Fruit fly (Drosophila melanogaster) whole organism, embryonic: ENCODE measurements around the gene CG31898.

ENCODE experiments used
- ATbp ChIP-seq: fragments of 200-800 bp; sonication (Bioruptor generic); optimal IDR thresholded peaks from 2 replicates; lab custom pipeline; 2017; ENCODE audit warnings: missing biosample characterization, mild to moderate bottlenecking, missing genetic modification characterization, missing genetic modification reagents
- Atf3 ChIP-seq: fragments of 200-800 bp; sonication (Bioruptor generic); optimal IDR thresholded peaks from 3 replicates; lab custom pipeline; 2016; ENCODE audit warnings: missing biosample characterization, missing genetic modification characterization
- CG10209 ChIP-seq: fragments of 200-800 bp; sonication (Bioruptor generic); optimal IDR thresholded peaks from 3 replicates; lab custom pipeline; 2017; ENCODE audit warnings: missing biosample characterization, mild to moderate bottlenecking, missing genetic modification characterization, missing genetic modification reagents
- CG10321 ChIP-seq: fragments of 200-800 bp; sonication (Bioruptor generic); IDR thresholded peaks from 2 replicates; pipeline ENCODE4 v1.3.6; 2022; ENCODE audit warnings: missing biosample characterization, missing genetic modification characterization
- CG11093 ChIP-seq: fragments of 200-800 bp; sonication (Bioruptor generic); IDR thresholded peaks from 3 replicates; pipeline ENCODE4 v1.3.6; 2022; ENCODE audit warnings: missing biosample characterization, missing genetic modification characterization
- CG11247 ChIP-seq: fragments of 200-800 bp; sonication (Bioruptor generic); IDR thresholded peaks from 2 replicates; pipeline ENCODE4 v1.3.6; 2022; ENCODE audit warnings: missing biosample characterization, missing genetic modification characterization
- CG12659 ChIP-seq: fragments of 200-800 bp; sonication (Bioruptor generic); optimal IDR thresholded peaks from 3 replicates; lab custom pipeline; 2017; ENCODE audit warnings: mild to moderate bottlenecking, missing biosample characterization, missing genetic modification reagents, missing genetic modification characterization
- CG17568 ChIP-seq: fragments of 200-800 bp; sonication (Bioruptor generic); optimal IDR thresholded peaks from 2 replicates; lab custom pipeline; 2018; ENCODE audit warnings: missing biosample characterization, mild to moderate bottlenecking, missing genetic modification characterization, moderate library complexity
- CG31441 ChIP-seq: fragments of 200-800 bp; sonication (Bioruptor generic); IDR thresholded peaks from 2 replicates; pipeline ENCODE4 v1.3.6; 2022; ENCODE audit warnings: missing biosample characterization, missing genetic modification characterization
- CG32532 ChIP-seq: fragments of 200-800 bp; sonication (Bioruptor generic); IDR thresholded peaks from 2 replicates; pipeline ENCODE4 v1.3.6; 2022; ENCODE audit warnings: missing biosample characterization, missing genetic modification characterization
- CG32767 ChIP-seq: fragments of 200-800 bp; sonication (Bioruptor generic); IDR thresholded peaks from 2 replicates; pipeline ENCODE4 v1.3.6; 2022; ENCODE audit warnings: missing biosample characterization, missing genetic modification characterization
- CG3838 ChIP-seq: fragments of 200-800 bp; sonication (Bioruptor generic); optimal IDR thresholded peaks from 3 replicates; lab custom pipeline; 2016; ENCODE audit warnings: missing biosample characterization, missing genetic modification characterization
- CG4328 ChIP-seq: fragments of 200-800 bp; sonication (Bioruptor generic); optimal IDR thresholded peaks from 3 replicates; lab custom pipeline; 2017; ENCODE audit warnings: missing biosample characterization, missing genetic modification reagents, missing genetic modification characterization
- CG4424 ChIP-seq: fragments of 200-800 bp; sonication (Bioruptor generic); optimal IDR thresholded peaks from 3 replicates; lab custom pipeline; 2016; ENCODE audit warnings: missing biosample characterization, missing genetic modification characterization
- CG8765 ChIP-seq: fragments of 200-800 bp; sonication (Bioruptor generic); IDR thresholded peaks from 2 replicates; pipeline ENCODE4 v1.3.6; 2022; ENCODE audit warnings: missing biosample characterization, missing genetic modification characterization
- CG8924 ChIP-seq: fragments of 200-800 bp; optimal IDR thresholded peaks from 3 replicates; lab custom pipeline; 2019; ENCODE audit warnings: missing biosample characterization, mild to moderate bottlenecking, missing genetic modification characterization, moderate library complexity
- CG9437 ChIP-seq: fragments of 200-800 bp; sonication (Bioruptor generic); optimal IDR thresholded peaks from 2 replicates; lab custom pipeline; 2018; ENCODE audit warnings: missing biosample characterization, mild to moderate bottlenecking, missing genetic modification characterization
- CG9727 ChIP-seq: fragments of 200-800 bp; sonication (Bioruptor generic); optimal IDR thresholded peaks from 3 replicates; lab custom pipeline; 2017; ENCODE audit warnings: missing biosample characterization, mild to moderate bottlenecking, missing genetic modification characterization
- Dek ChIP-seq: fragments of 200-800 bp; sonication (Bioruptor generic); optimal IDR thresholded peaks from 3 replicates; lab custom pipeline; 2019; ENCODE audit warnings: missing biosample characterization, mild to moderate bottlenecking, missing genetic modification characterization, moderate library complexity
- Dll ChIP-seq: fragments of 200-800 bp; sonication (Bioruptor generic); IDR thresholded peaks from 4 replicates; pipeline ENCODE4 v1.3.6; 2022; ENCODE audit warnings: missing biosample characterization, missing genetic modification characterization; ENCODE audit not compliant: partially characterized antibody
- GATAe ChIP-seq: fragments of 200-800 bp; sonication (Bioruptor generic); conservative IDR thresholded peaks from 2 replicates; pipeline ENCODE4 v1.3.6; 2022; ENCODE audit warnings: missing biosample characterization, missing genetic modification characterization
- Hmr ChIP-seq: fragments of 200-800 bp; sonication (Bioruptor generic); optimal IDR thresholded peaks from 3 replicates; lab custom pipeline; 2017; ENCODE audit warnings: mild to moderate bottlenecking, missing biosample characterization, missing genetic modification reagents, missing genetic modification characterization
- Hr78 ChIP-seq, 2 experiments: fragments of 200-800 bp in 1 of 2; fragments of >200 bp in 1 of 2; sonication (Bioruptor generic) in 1 of 2; optimal IDR thresholded peaks; 2 replicates each; lab custom pipeline; 2017 to 2019; ENCODE audit warnings: missing biosample characterization in 2 of 2, missing genetic modification characterization in 2 of 2, mild to moderate bottlenecking in 1 of 2, moderate library complexity in 1 of 2
- Mes4 ChIP-seq: fragments of 200-800 bp; sonication (Bioruptor generic); optimal IDR thresholded peaks from 2 replicates; lab custom pipeline; 2016; ENCODE audit warnings: missing biosample characterization, missing genetic modification characterization
- Ptx1 ChIP-seq: fragments of 200-800 bp; sonication (Bioruptor generic); IDR thresholded peaks from 2 replicates; pipeline ENCODE4 v1.3.6; 2022; ENCODE audit warnings: missing biosample characterization, missing genetic modification characterization
- Scr ChIP-seq: fragments of 200-800 bp; sonication (Bioruptor generic); IDR thresholded peaks from 2 replicates; pipeline ENCODE4 v1.3.6; 2022; ENCODE audit warnings: missing biosample characterization, missing genetic modification characterization; ENCODE audit not compliant: partially characterized antibody
- Sox100B ChIP-seq: fragments of 200-800 bp; sonication (Bioruptor generic); optimal IDR thresholded peaks from 3 replicates; lab custom pipeline; 2018; ENCODE audit warnings: missing biosample characterization, mild to moderate bottlenecking, missing genetic modification characterization
- az2 ChIP-seq: fragments of 200-800 bp; sonication (Bioruptor generic); optimal IDR thresholded peaks from 3 replicates; lab custom pipeline; 2016; ENCODE audit warnings: missing biosample characterization, missing genetic modification characterization
- chinmo ChIP-seq: fragments of 200-800 bp; sonication (Bioruptor generic); IDR thresholded peaks from 4 replicates; pipeline ENCODE4 v1.3.6; 2022; ENCODE audit warnings: missing biosample characterization, missing genetic modification characterization; ENCODE audit not compliant: partially characterized antibody
- corto ChIP-seq: fragments of 200-800 bp; sonication (Bioruptor generic); optimal IDR thresholded peaks from 2 replicates; lab custom pipeline; 2016; ENCODE audit warnings: missing biosample characterization, mild to moderate bottlenecking, missing genetic modification characterization, moderate library complexity
- dmrt99B ChIP-seq: fragments of 200-800 bp; sonication (Bioruptor generic); optimal IDR thresholded peaks from 2 replicates; lab custom pipeline; 2018; ENCODE audit warnings: missing biosample characterization, mild to moderate bottlenecking, missing genetic modification characterization, moderate library complexity
- fd96Cb ChIP-seq: fragments of 200-800 bp; sonication (Bioruptor generic); optimal IDR thresholded peaks from 2 replicates; lab custom pipeline; 2018; ENCODE audit warnings: missing biosample characterization, mild to moderate bottlenecking, missing genetic modification characterization, moderate library complexity
- gem ChIP-seq: fragments of 200-800 bp; sonication (Bioruptor generic); optimal IDR thresholded peaks from 2 replicates; lab custom pipeline; 2019; ENCODE audit warnings: missing biosample characterization, mild to moderate bottlenecking, missing genetic modification characterization, moderate library complexity
- kay ChIP-seq: fragments of 200-800 bp; sonication (Bioruptor generic); optimal IDR thresholded peaks from 2 replicates; lab custom pipeline; 2016; ENCODE audit warnings: missing biosample characterization, missing genetic modification characterization
- lab ChIP-seq: fragments of 200-800 bp; sonication (Bioruptor generic); optimal IDR thresholded peaks from 3 replicates; lab custom pipeline; 2017; ENCODE audit warnings: missing biosample characterization, missing genetic modification characterization, mild to moderate bottlenecking, moderate library complexity, missing genetic modification reagents
- otp ChIP-seq: fragments of 200-800 bp; sonication (Bioruptor generic); IDR thresholded peaks from 3 replicates; pipeline ENCODE4, ENCODE4 v1.3.6; 2022; ENCODE audit warnings: missing biosample characterization, missing genetic modification characterization
- phol ChIP-seq: fragments of 200-800 bp; sonication (Bioruptor generic); optimal IDR thresholded peaks from 3 replicates; lab custom pipeline; 2018; ENCODE audit warnings: missing biosample characterization, mild to moderate bottlenecking, missing genetic modification characterization, moderate library complexity
- pros ChIP-seq: fragments of 200-800 bp; sonication (Bioruptor generic); optimal IDR thresholded peaks from 3 replicates; lab custom pipeline; 2019; ENCODE audit warnings: missing biosample characterization, mild to moderate bottlenecking, missing genetic modification characterization, moderate library complexity
- psq ChIP-seq: fragments of 200-800 bp; sonication (Bioruptor generic); optimal IDR thresholded peaks from 2 replicates; lab custom pipeline; 2017; ENCODE audit warnings: missing biosample characterization, missing genetic modification characterization
- scrt ChIP-seq: fragments of 200-800 bp; sonication (Bioruptor generic); optimal IDR thresholded peaks from 2 replicates; lab custom pipeline; 2018; ENCODE audit warnings: missing biosample characterization, mild to moderate bottlenecking, missing genetic modification characterization, moderate library complexity
- sens ChIP-seq: fragments of 200-800 bp; sonication (Bioruptor generic); peaks from one replicate; lab custom pipeline; 2016; ENCODE audit warnings: missing biosample characterization, missing genetic modification characterization
- sug ChIP-seq: fragments of 200-800 bp; optimal IDR thresholded peaks from 2 replicates; lab custom pipeline; 2019; ENCODE audit warnings: missing biosample characterization, mild to moderate bottlenecking, missing genetic modification characterization, moderate library complexity
- tll ChIP-seq, 2 experiments: fragments of 200-800 bp in 1 of 2; fragments of >200 bp in 1 of 2; sonication (Bioruptor generic) in 1 of 2; optimal IDR thresholded peaks; 2 replicates each; lab custom pipeline; 2017 to 2019; ENCODE audit warnings: missing biosample characterization in 2 of 2, missing genetic modification characterization in 2 of 2, mild to moderate bottlenecking in 1 of 2, moderate library complexity in 1 of 2
- unpg ChIP-seq: fragments of 200-800 bp; sonication (Bioruptor generic); optimal IDR thresholded peaks from 3 replicates; lab custom pipeline; 2018; ENCODE audit warnings: missing biosample characterization, mild to moderate bottlenecking, missing genetic modification characterization, moderate library complexity
- zfh2 ChIP-seq: fragments of 200-800 bp; sonication (Bioruptor generic); optimal IDR thresholded peaks from 2 replicates; lab custom pipeline; 2016; ENCODE audit warnings: missing biosample characterization, missing genetic modification characterization

The CG31898 gene

DNA sequence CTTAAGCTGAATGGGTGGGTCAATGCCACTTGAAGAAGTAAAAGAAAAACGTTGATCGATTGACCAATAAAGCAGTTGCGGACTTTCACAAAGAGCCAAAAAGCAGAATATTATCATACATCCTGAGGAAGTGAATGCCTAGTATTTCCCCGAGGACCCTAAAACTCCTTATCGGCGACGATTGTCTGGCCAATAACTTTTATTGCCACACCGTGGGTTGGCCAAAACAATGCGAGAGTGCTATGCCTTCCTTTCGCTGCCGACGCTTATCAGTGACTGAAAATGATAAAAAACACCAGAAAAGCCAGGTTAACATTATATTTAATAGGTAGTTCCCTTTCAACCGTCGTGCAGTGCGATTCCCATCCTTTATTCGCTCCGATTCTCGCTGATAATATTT lies 48.4 kb upstream of the CG31898 start, which contains the start of gene Mur29B:
Gene Mur29B, plus strand, starts transcription at position 324 of the 400 bp plus-strand sequence.
- TF ChIP-seq GATAe (GFP tag; lab: Robert Waterston, UW), result 0 out of 2 replicates have a peak, but pooled peaks have one; percentile 26
- peak; percentile 29 for TF ChIP-seq sens (GFP tag; lab: Kevin White, UChicago)
- TF ChIP-seq tll (GFP tag; optimal IDR thresholded peaks at IDR 0.05; lab: Kevin White, UChicago), result no peak
- peak; percentile 7; the same call in 1 of the 2 replicates for TF ChIP-seq CG32532 (GFP tag; lab: Robert Waterston, UW)
- TF ChIP-seq scrt, result no peak
- peak; percentile 51 for TF ChIP-seq corto (GFP tag; lab: Kevin White, UChicago)
- no peak for TF ChIP-seq CG31441
- no peak for TF ChIP-seq Atf3 (GFP tag; lab: Kevin White, UChicago)
- TF ChIP-seq Hr78 (GFP tag; optimal IDR thresholded peaks at IDR 0.05; lab: Kevin White, UChicago), result no peak
- no peak for TF ChIP-seq Sox100B (GFP tag; lab: Kevin White, UChicago)
- TF ChIP-seq CG8924 (tag; lab: Kevin White, UChicago), result no peak
- no peak for TF ChIP-seq CG3838 (GFP tag; lab: Kevin White, UChicago)
- no peak for TF ChIP-seq Dek (tag; lab: Kevin White, UChicago)
- TF ChIP-seq sug, result peak; percentile 54

DNA sequence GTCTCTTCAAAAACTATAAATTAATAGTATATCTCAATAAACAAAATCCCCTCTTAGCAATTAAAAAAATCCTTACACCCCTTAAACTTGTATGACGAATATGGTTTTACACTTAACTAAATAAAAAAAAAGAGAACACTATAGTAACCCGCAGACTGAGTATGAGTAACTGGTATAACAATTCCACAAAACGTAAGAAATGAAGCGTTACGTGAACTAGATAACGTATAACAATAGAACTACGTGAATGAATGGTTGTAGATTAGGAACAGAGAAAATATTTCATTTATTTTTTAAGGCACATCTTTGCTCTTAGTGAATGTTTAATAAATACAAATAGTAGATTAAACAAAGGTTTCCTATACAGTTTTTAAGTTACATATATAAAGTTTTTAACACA lies 44.8 kb upstream of the CG31898 start:
- TF ChIP-seq Dll (GFP tag; lab: Robert Waterston, UW) (no peak), CG10321 (GFP tag; lab: Robert Waterston, UW) (0 out of 2 replicates have a peak, but pooled peaks have one; percentile 29), chinmo (GFP tag; lab: Robert Waterston, UW) (0 out of 4 replicates have a peak, but pooled peaks have one; percentile 46), CG32767 (GFP tag; lab: Robert Waterston, UW) (no peak), CG12659 (GFP tag; lab: Kevin White, UChicago) (no peak), CG9437 (GFP tag; lab: Kevin White, UChicago) (peak; percentile 91), dmrt99B (tag; lab: Kevin White, UChicago) (no peak), psq (GFP tag; lab: Kevin White, UChicago) (no peak), kay (GFP tag; lab: Kevin White, UChicago) (peak; percentile 35)
- TF ChIP-seq, all 482 proteins: peak for 4

DNA sequence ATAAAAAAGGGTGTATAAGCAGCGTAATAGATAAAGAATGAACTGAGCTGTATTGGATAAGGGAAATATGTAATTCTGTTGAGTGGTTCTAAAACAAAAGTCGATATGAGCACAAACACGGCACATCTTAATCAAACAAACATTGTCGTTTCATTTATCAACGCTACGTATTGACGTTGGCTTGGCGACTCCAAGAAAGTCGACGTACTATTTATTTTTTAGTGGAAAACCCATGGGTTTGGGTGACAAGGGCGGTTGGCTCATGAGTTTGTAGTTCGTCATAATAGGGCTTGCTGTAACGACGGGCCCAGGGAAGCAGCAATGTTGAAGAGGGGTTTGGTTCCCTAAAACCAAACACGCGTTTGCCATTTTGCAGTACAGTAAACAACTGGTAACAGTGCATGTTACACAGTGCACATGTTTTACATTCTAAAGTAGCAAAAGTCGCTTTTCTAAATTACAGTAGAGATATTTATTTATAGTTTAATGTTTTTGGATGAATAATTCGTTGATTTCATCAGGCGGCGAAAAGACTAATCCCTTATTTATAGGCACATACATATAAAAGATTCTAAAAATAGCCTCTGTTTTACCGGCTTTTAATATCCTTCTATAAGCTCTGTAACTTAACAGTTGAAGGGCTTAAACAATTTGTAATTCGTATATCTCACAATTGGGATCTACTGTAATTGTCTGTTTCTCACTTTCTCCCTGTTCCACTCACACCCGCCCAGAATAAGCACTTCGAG lies 38.8 kb upstream of the CG31898 start:
- TF ChIP-seq az2, result no peak
- TF ChIP-seq Ptx1 (GFP tag; lab: Robert Waterston, UW), result no peak
- no peak for TF ChIP-seq Mes4 (GFP tag; lab: Kevin White, UChicago)
- no peak for TF ChIP-seq CG11247 (GFP tag; lab: Robert Waterston, UW)
- TF ChIP-seq zfh2 (GFP tag; lab: Kevin White, UChicago), result peak; percentile 27
- TF ChIP-seq ATbp, result peak; percentile 44
- peak; percentile 45 for TF ChIP-seq CG9727 (GFP tag; lab: Kevin White, UChicago)
- TF ChIP-seq CG4424, result peak; percentile 14
- TF ChIP-seq CG17568, result peak; percentile 3
- TF ChIP-seq lab (GFP tag; lab: Kevin White, UChicago), result peak; percentile 49
- TF ChIP-seq CG11093 (GFP tag; lab: Robert Waterston, UW), result no peak
- TF ChIP-seq fd96Cb (tag; lab: Kevin White, UChicago), result peak; percentile 27
- TF ChIP-seq CG8765, result no peak
- TF ChIP-seq CG10209, result peak; percentile 16
- no peak for TF ChIP-seq Scr (GFP tag; lab: Robert Waterston, UW)
- peak; percentile 55 for TF ChIP-seq gem (tag; lab: Kevin White, UChicago)
- TF ChIP-seq phol (tag; lab: Kevin White, UChicago), result peak; percentile 40
- TF ChIP-seq unpg (GFP tag; lab: Kevin White, UChicago), result no peak
- peak; percentile 43 for TF ChIP-seq Hmr (GFP tag; lab: Kevin White, UChicago)
- TF ChIP-seq otp (GFP tag; lab: Robert Waterston, UW), result no peak
- peak; percentile 1 for TF ChIP-seq CG4328 (GFP tag; lab: Kevin White, UChicago)
- peak; percentile 51 for TF ChIP-seq pros (GFP tag; lab: Kevin White, UChicago)
